Fruit fly (Drosophila melanogaster) S2 (cell line): ENCODE results near the gene Not10.

Experiments used
- CG8478 ChIP-seq: fragments of >200 bp; optimal IDR thresholded peaks from 2 replicates; lab custom pipeline; 2018
- CTCF ChIP-seq, 2 experiments: fragments of >200 bp; optimal IDR thresholded peaks; 2 replicates each; lab custom pipeline; 2018

dm6 chr3R:12647348-12647747, 16.9 kb downstream of the Not10 start:
- TF ChIP-seq CG8478 (no peak), CTCF (optimal IDR thresholded peaks at IDR 0.05; lab: Kevin White, UChicago) (no peak)
